Worm (Caenorhabditis elegans): Measurements from ENCODE around the gene C55A6.11.

Gene C55A6.11

ce11 chrV:11503081-11503751, 17.1 kb upstream of the C55A6.11 start, which contains the start of gene C55A6.12:
C55A6.12 (minus strand) TSS chrV:11503131.
- TF ChIP-seq hlh-1 (tag; optimal IDR thresholded peaks at IDR 0.05) (no peak), elt-3 (tag; optimal IDR thresholded peaks at IDR 0.05) (no peak), mep-1 (tag; optimal IDR thresholded peaks at IDR 0.05) (no peak), pha-4 (tag; optimal IDR thresholded peaks at IDR 0.05) (no peak), unc-39 (tag; optimal IDR thresholded peaks at IDR 0.05) (no peak), mls-2 (tag; optimal IDR thresholded peaks at IDR 0.05) (no peak), ces-1 (GFP tag; optimal IDR thresholded peaks at IDR 0.05) (no peak), blmp-1 (tag; optimal IDR thresholded peaks at IDR 0.05) (no peak), sptf-1 (tag; optimal IDR thresholded peaks at IDR 0.05) (no peak), ztf-11 (tag; optimal IDR thresholded peaks at IDR 0.05) (no peak), snpc-4 (tag; optimal IDR thresholded peaks at IDR 0.05) (no peak), lin-13 (tag; optimal IDR thresholded peaks at IDR 0.05) (no peak), ceh-83 (GFP tag; optimal IDR thresholded peaks at IDR 0.05) (no peak), ceh-43 (GFP tag; optimal IDR thresholded peaks at IDR 0.05) (no peak)

- peak; percentile 36 for TF ChIP-seq mep-1 (tag; optimal IDR thresholded peaks at IDR 0.05)
- peak; percentile 68 for TF ChIP-seq ces-1 (GFP tag; optimal IDR thresholded peaks at IDR 0.05)
- peak; percentile 25 for TF ChIP-seq cnd-1 (tag; optimal IDR thresholded peaks at IDR 0.05)
- TF ChIP-seq sptf-1 (tag; optimal IDR thresholded peaks at IDR 0.05), result peak; percentile 41
- TF ChIP-seq lsy-2 (tag; optimal IDR thresholded peaks at IDR 0.05), result peak; percentile 31
- peak; percentile 12 for TF ChIP-seq lin-13 (tag; optimal IDR thresholded peaks at IDR 0.05)
- TF ChIP-seq drap-1 (GFP tag; optimal IDR thresholded peaks at IDR 0.05), result peak; percentile 43
- peak; percentile 10 for TF ChIP-seq nhr-237 (tag; optimal IDR thresholded peaks at IDR 0.05)
- peak; percentile 1 for TF ChIP-seq hlh-1 (tag; optimal IDR thresholded peaks at IDR 0.05)
- TF ChIP-seq M03D4.4 (tag; optimal IDR thresholded peaks at IDR 0.05), result peak; percentile 1
Measured at ce11 chrV:11504853-11505397, 15.4 kb upstream of the C55A6.11 start, which contains the start of the genes C55A6.1 and C55A6.10. C55A6.1 (minus strand) TSS chrV:11504968. C55A6.10 (plus strand) TSS chrV:11505347.

ce11 chrV:11506347-11506746, 14.0 kb upstream of the C55A6.11 start:
- peak; percentile 82 for TF ChIP-seq hlh-1 (tag; optimal IDR thresholded peaks at IDR 0.05)
- peak; percentile 55 for TF ChIP-seq unc-120 (tag; optimal IDR thresholded peaks at IDR 0.05; ENCODE audit: poor library complexity, severe bottlenecking)
- no peak for TF ChIP-seq ceh-43 (GFP tag; optimal IDR thresholded peaks at IDR 0.05)

- TF ChIP-seq snpc-4 (tag; optimal IDR thresholded peaks at IDR 0.05) (no peak), elt-3 (tag; optimal IDR thresholded peaks at IDR 0.05) (no peak), M03D4.4 (tag; optimal IDR thresholded peaks at IDR 0.05) (no peak), lsy-2 (tag; optimal IDR thresholded peaks at IDR 0.05) (no peak), zip-8 (tag; optimal IDR thresholded peaks at IDR 0.05) (no peak), lin-32 (GFP tag; optimal IDR thresholded peaks at IDR 0.05) (no peak), lin-13 (tag; optimal IDR thresholded peaks at IDR 0.05) (no peak)
Measured at ce11 chrV:11508773-11509172, 11.5 kb upstream of the C55A6.11 start, which contains the start of gene ttll-5. ttll-5 (plus strand) TSS chrV:11509060.

DNA sequence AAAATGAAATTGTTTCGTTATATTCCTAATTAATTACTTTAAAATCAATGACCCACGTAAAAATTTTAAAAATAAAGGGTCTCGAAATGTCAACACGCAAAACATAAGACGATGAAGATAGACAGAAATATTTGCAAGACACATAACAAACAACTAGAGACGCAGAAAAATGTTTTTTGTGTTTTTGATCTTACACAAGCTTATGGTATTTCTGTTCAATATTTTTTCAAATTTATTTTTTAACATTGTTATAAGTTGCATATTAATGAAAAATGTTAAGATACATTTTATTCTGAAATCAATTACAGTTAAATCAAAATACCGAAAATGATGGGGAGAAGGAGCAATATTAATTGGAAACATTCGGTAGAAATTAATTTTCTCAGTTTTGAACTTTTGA, 6.9 kb upstream of the C55A6.11 start, which contains the start of gene C55A6.3:
TSS of gene C55A6.3 (minus strand) at position 101 of the 400 bp plus-strand sequence.
- TF ChIP-seq mab-5 (tag; optimal IDR thresholded peaks at IDR 0.05), result no peak
- TF ChIP-seq hlh-1 (tag; optimal IDR thresholded peaks at IDR 0.05), result no peak
- TF ChIP-seq mls-2 (tag; optimal IDR thresholded peaks at IDR 0.05), result no peak
- no peak for TF ChIP-seq mep-1 (tag; optimal IDR thresholded peaks at IDR 0.05)
- no peak for TF ChIP-seq tbx-8 (GFP tag; optimal IDR thresholded peaks at IDR 0.05)
- no peak for TF ChIP-seq zip-8 (tag; optimal IDR thresholded peaks at IDR 0.05)
- no peak for TF ChIP-seq ceh-83 (GFP tag; optimal IDR thresholded peaks at IDR 0.05)
- TF ChIP-seq ceh-43 (GFP tag; optimal IDR thresholded peaks at IDR 0.05), result no peak

DNA sequence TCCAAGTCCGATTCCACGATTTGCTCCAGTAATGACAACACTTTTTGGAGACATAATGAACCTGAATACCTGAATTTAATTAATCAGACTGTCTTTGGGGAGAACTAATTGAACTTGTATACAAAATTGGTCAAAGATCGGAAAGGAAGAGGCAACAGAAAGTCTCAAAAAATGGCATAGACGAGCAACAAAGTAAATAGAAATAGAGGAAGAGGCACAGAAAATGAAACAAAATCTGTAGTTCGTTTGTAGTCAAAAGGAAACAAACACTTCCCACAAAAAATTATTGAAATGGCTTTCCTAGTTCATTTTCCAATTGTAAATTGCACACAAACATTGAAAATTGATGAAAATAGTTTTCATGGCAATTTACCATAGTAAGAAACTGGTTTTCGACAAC, 5.6 kb upstream of the C55A6.11 start, which contains the start of gene C55A6.6:
TSS of gene C55A6.6 (minus strand) at position 61 of the 400 bp plus-strand sequence.
- no peak for TF ChIP-seq bed-3 (GFP tag; optimal IDR thresholded peaks at IDR 0.05)
- TF ChIP-seq unc-120 (tag; optimal IDR thresholded peaks at IDR 0.05; ENCODE audit: poor library complexity, severe bottlenecking), result no peak

- no peak for TF ChIP-seq nhr-2 (tag; optimal IDR thresholded peaks at IDR 0.05)
- TF ChIP-seq drap-1 (GFP tag; optimal IDR thresholded peaks at IDR 0.05), result no peak
- no peak for TF ChIP-seq unc-120 (tag; optimal IDR thresholded peaks at IDR 0.05; ENCODE audit: poor library complexity, severe bottlenecking)
- TF ChIP-seq nhr-12 (tag; optimal IDR thresholded peaks at IDR 0.05), result no peak
- no peak for TF ChIP-seq tbx-8 (GFP tag; optimal IDR thresholded peaks at IDR 0.05)
- TF ChIP-seq sptf-1 (tag; optimal IDR thresholded peaks at IDR 0.05), result no peak
- TF ChIP-seq zip-8 (tag; optimal IDR thresholded peaks at IDR 0.05), result no peak
- no peak for TF ChIP-seq sem-2 (GFP tag; optimal IDR thresholded peaks at IDR 0.05)
- TF ChIP-seq ztf-11 (tag; optimal IDR thresholded peaks at IDR 0.05), result no peak
- no peak for TF ChIP-seq ceh-39 (tag; optimal IDR thresholded peaks at IDR 0.05)
Measured at ce11 chrV:11515145-11515544, 5.2 kb upstream of the C55A6.11 start.
